Worm (Caenorhabditis elegans): ENCODE measurements around the gene Y97E10AR.6.
A peak's percentile ranks its signal among the peaks of the same experiment; 100 is the strongest.

ce11 chrV:8039085-8039525 is 25.4 kb upstream of the Y97E10AR.6 start:
- TF ChIP-seq hlh-26 (GFP tag; conservative IDR thresholded peaks at IDR 0.05) = no peak
- TF ChIP-seq sea-2 (GFP tag; IDR thresholded peaks at IDR 0.05) = no peak
- no peak for TF ChIP-seq nfya-1 (tag; optimal IDR thresholded peaks at IDR 0.05; ENCODE audit: borderline replicate concordance, insufficient read depth)
- TF ChIP-seq ztf-26 (tag; optimal IDR thresholded peaks at IDR 0.05) = no peak
- TF ChIP-seq chd-7 (tag; optimal IDR thresholded peaks at IDR 0.05) = no peak
- TF ChIP-seq snpc-4 (GFP tag; optimal IDR thresholded peaks at IDR 0.05) = no peak
- no peak for TF ChIP-seq snpc-4 (tag; optimal IDR thresholded peaks at IDR 0.05)
- TF ChIP-seq F55B11.4 (tag; optimal IDR thresholded peaks at IDR 0.05; ENCODE audit: borderline replicate concordance, insufficient read depth) = no peak
- no peak for TF ChIP-seq rec-8 (tag; optimal IDR thresholded peaks at IDR 0.05)
- TF ChIP-seq dox-1 (GFP tag; IDR thresholded peaks at IDR 0.05) = 0 out of 2 replicates have a peak, but pooled peaks have one; percentile 5
- no peak for TF ChIP-seq F57A8.1 (GFP tag; optimal IDR thresholded peaks at IDR 0.05)
- TF ChIP-seq tbp1 (GFP tag; optimal IDR thresholded peaks at IDR 0.05) = no peak
- no peak for TF ChIP-seq sdz-38 (tag; optimal IDR thresholded peaks at IDR 0.05)
- TF ChIP-seq ceh-79 (tag; optimal IDR thresholded peaks at IDR 0.05) = no peak

Data from whole organism, young adult.